Worm (Caenorhabditis elegans): Measurements from ENCODE around the gene R07E3.1.

DNA sequence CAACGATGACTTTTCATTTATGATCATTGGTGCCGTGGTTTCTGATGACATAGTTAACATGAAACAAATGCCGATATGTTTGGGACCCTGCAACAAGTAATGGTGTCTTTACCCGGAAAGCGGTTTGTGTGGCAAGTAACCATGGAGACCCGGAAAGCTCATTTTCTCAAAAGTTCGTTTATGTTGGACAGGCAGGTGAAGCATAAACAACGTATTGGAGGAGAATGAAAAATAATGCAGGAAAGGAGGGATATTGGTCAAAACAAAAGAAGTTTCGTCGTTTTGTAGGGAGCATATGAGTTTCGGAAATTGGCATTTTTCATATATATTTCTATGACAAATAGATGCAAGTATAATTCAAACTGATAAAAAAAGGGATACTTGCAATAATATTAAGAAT, 45.4 kb upstream of the R07E3.1 start, which contains the start of gene dyf-6:
- no peak for TF ChIP-seq hlh-17 (GFP tag; optimal IDR thresholded peaks at IDR 0.05; ENCODE audit: borderline replicate concordance)
- TF ChIP-seq nhr-20 (tag; optimal IDR thresholded peaks at IDR 0.05) = no peak
